Fruit fly (Drosophila melanogaster): ENCODE measurements around the gene svr.

DNA sequence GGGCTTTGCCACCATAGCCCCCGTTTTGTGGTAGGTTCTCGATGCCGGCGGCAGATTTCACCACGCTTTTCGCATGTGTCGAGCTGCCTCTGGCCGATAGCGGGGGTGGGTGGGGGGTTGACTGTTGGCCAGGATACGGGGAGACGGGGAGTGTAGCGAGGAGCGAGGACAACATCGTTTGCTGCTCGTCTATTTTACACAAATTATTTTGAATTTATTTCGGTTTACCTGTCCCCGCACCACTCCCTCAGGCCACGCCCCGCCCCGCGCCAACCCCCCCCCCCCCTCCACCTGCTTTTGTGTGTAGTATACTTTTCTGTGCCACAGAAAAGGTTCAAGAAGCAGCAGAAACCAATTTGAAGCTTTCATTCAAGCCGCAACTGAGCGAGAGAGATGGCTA is 45.8 kb downstream of the svr start:
- TF ChIP-seq CG34406 (GFP tag; optimal IDR thresholded peaks at IDR 0.05) (no peak), vri (GFP tag; optimal IDR thresholded peaks at IDR 0.05) (no peak), Hr38 (GFP tag; optimal IDR thresholded peaks at IDR 0.05) (no peak), CG6276 (GFP tag; optimal IDR thresholded peaks at IDR 0.05) (no peak), lz (GFP tag; optimal IDR thresholded peaks at IDR 0.05) (no peak), svp (GFP tag) (no peak), Blimp-1 (GFP tag; optimal IDR thresholded peaks at IDR 0.05) (no peak), CG11902 (GFP tag; optimal IDR thresholded peaks at IDR 0.05) (no peak)

Data from whole organism, prepupa.